Worm (Caenorhabditis elegans): ENCODE measurements around the gene srh-241.

DNA sequence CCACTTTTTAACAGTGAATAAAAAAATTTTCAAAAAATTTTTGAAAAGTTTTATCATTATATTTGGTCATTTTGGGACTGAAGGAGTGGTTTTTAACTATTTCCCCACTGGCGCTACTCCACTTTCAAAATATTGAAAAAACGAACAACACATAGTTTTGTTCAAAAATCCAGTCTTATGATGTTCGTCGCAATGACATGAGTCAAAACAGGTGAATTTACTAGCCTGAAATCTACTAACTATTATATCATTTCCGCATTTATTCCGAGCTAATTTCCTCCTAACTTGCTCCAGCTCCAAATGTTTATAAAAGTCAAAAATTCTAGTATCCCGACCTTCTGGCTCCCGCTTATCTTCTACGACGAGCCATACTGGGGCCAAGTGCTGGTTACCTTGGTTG lies 15.0 kb upstream of the srh-241 start, which contains the start of gene sre-24:
- no peak for TF ChIP-seq dao-5 (tag; optimal IDR thresholded peaks at IDR 0.05)
- no peak for TF ChIP-seq W03F9.2 (tag; optimal IDR thresholded peaks at IDR 0.05)
- TF ChIP-seq him-1 (tag; optimal IDR thresholded peaks at IDR 0.05): no peak

Data from whole organism, L4/young adult.